Fruit fly (Drosophila melanogaster): Measurements from ENCODE around the gene CG7342.

DNA sequence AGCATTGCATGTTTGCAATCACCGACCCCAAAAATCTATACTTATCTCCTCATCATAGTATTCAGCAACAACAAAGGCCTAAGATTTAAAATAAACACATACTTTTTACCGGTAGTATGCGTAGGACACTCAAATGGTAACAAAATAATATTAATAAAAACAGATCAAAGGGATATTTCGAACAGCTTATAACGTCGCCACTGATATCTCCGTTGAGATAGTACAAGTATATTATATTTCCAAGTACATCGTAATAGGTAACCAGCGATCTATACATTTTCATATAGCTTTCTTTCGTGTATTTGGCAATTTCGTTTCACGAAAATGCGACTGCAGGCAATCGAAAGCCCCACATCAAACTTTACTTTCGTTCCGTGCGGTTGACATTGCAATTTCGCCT, at the start of gene CG7342:
- no peak for TF ChIP-seq CG8478 (optimal IDR thresholded peaks at IDR 0.05)
- no peak for TF ChIP-seq usp (GFP tag; optimal IDR thresholded peaks at IDR 0.05)

Measured in whole organism.